Fruit fly (Drosophila melanogaster) whole organism, prepupa: Measurements from ENCODE around the gene CG13405.
A peak's percentile ranks its signal among the peaks of the same experiment; 100 is the strongest.

Experiments
- CG10631 ChIP-seq: fragments of 200-800 bp; sonication (Bioruptor generic); optimal IDR thresholded peaks from 2 replicates; lab custom pipeline; 2016; ENCODE audit warnings: missing biosample characterization, missing genetic modification characterization
- CG10669 ChIP-seq: fragments of 200-800 bp; sonication (Bioruptor generic); optimal IDR thresholded peaks from 3 replicates; lab custom pipeline; 2018; ENCODE audit warnings: missing biosample characterization, mild to moderate bottlenecking, missing genetic modification characterization, moderate library complexity
- CG11294 ChIP-seq: fragments of 200-800 bp; sonication (Bioruptor generic); IDR thresholded peaks from 2 replicates; pipeline ENCODE4 v1.3.6; 2022; ENCODE audit warnings: missing biosample characterization, missing genetic modification characterization
- CG11902 ChIP-seq: fragments of 200-800 bp; sonication (Bioruptor generic); optimal IDR thresholded peaks from 3 replicates; lab custom pipeline; 2016; ENCODE audit warnings: missing biosample characterization, missing genetic modification characterization
- CG15336 ChIP-seq: fragments of 200-800 bp; sonication (Bioruptor generic); IDR thresholded peaks from 2 replicates; pipeline ENCODE4 v1.3.6; 2022; ENCODE audit warnings: missing biosample characterization, missing genetic modification characterization
- CG3032 ChIP-seq: fragments of 200-800 bp; optimal IDR thresholded peaks from 2 replicates; lab custom pipeline; 2019; ENCODE audit warnings: missing biosample characterization, mild to moderate bottlenecking, missing genetic modification characterization, moderate library complexity
- CG31627 ChIP-seq: fragments of 200-800 bp; sonication (Bioruptor generic); optimal IDR thresholded peaks from 3 replicates; lab custom pipeline; 2016; ENCODE audit warnings: missing biosample characterization, missing genetic modification characterization
- CG34406 ChIP-seq: fragments of 200-800 bp; sonication (Bioruptor generic); optimal IDR thresholded peaks from 3 replicates; lab custom pipeline; 2016; ENCODE audit warnings: missing biosample characterization, missing genetic modification characterization
- CG3919 ChIP-seq: fragments of 200-800 bp; sonication (Bioruptor generic); optimal IDR thresholded peaks from 3 replicates; lab custom pipeline; 2016; ENCODE audit warnings: missing biosample characterization, missing genetic modification characterization
- CG4318 ChIP-seq: fragments of 200-800 bp; sonication (Bioruptor generic); optimal IDR thresholded peaks from 3 replicates; lab custom pipeline; 2017; ENCODE audit warnings: missing biosample characterization, mild to moderate bottlenecking, missing genetic modification characterization
- CG6276 ChIP-seq: fragments of 200-800 bp; sonication (Bioruptor generic); optimal IDR thresholded peaks from 2 replicates; lab custom pipeline; 2017; ENCODE audit warnings: missing biosample characterization, mild to moderate bottlenecking, missing genetic modification characterization
- CG6808 ChIP-seq: fragments of 200-800 bp; sonication (Bioruptor generic); optimal IDR thresholded peaks from 3 replicates; lab custom pipeline; 2017; ENCODE audit warnings: missing biosample characterization, missing genetic modification characterization, mild to moderate bottlenecking, moderate library complexity, missing genetic modification reagents
- CG6854 ChIP-seq: fragments of 200-800 bp; sonication (Bioruptor generic); optimal IDR thresholded peaks from 2 replicates; lab custom pipeline; 2017; ENCODE audit warnings: missing biosample characterization, mild to moderate bottlenecking, missing genetic modification characterization
- CG7368 ChIP-seq: fragments of 200-800 bp; sonication (Bioruptor generic); optimal IDR thresholded peaks from 3 replicates; lab custom pipeline; 2016; ENCODE audit warnings: missing biosample characterization, missing genetic modification characterization
- CG9139 ChIP-seq: fragments of 200-800 bp; sonication (Bioruptor generic); optimal IDR thresholded peaks from 3 replicates; lab custom pipeline; 2017; ENCODE audit warnings: missing biosample characterization, mild to moderate bottlenecking, missing genetic modification characterization
- Eip75B ChIP-seq: fragments of 200-800 bp; sonication (Bioruptor generic); optimal IDR thresholded peaks from 3 replicates; lab custom pipeline; 2016; ENCODE audit warnings: missing biosample characterization, missing genetic modification characterization
- Eip78C ChIP-seq: fragments of 200-800 bp; sonication (Bioruptor generic); peaks from one replicate; lab custom pipeline; 2016; ENCODE audit warnings: missing biosample characterization, missing genetic modification characterization
- Ets21C ChIP-seq: fragments of 200-800 bp; sonication (Bioruptor generic); optimal IDR thresholded peaks from 3 replicates; lab custom pipeline; 2016; ENCODE audit warnings: missing biosample characterization, missing genetic modification characterization
- Gug ChIP-seq: fragments of 200-800 bp; sonication (Bioruptor generic); IDR thresholded peaks from 2 replicates; pipeline ENCODE4 v1.3.6; 2022; ENCODE audit warnings: missing biosample characterization, missing genetic modification characterization
- Hr38 ChIP-seq: sonication (Bioruptor generic); optimal IDR thresholded peaks from 2 replicates; lab custom pipeline; 2016; ENCODE audit warnings: missing biosample characterization, missing genetic modification characterization
- Hr39 ChIP-seq: fragments of 200-800 bp; sonication (Bioruptor generic); optimal IDR thresholded peaks from 2 replicates; lab custom pipeline; 2016; ENCODE audit warnings: missing biosample characterization, missing genetic modification characterization
- Hr4 ChIP-seq: fragments of 200-800 bp; sonication (Bioruptor generic); optimal IDR thresholded peaks from 3 replicates; lab custom pipeline; 2016; ENCODE audit warnings: missing biosample characterization, missing genetic modification characterization
- Lpt ChIP-seq: fragments of 200-800 bp; sonication (Bioruptor generic); optimal IDR thresholded peaks from 3 replicates; lab custom pipeline; 2016; ENCODE audit warnings: missing biosample characterization, missing genetic modification characterization
- Met ChIP-seq: fragments of 200-800 bp; sonication (Bioruptor generic); optimal IDR thresholded peaks from 3 replicates; lab custom pipeline; 2016; ENCODE audit warnings: missing biosample characterization, missing genetic modification characterization
- OdsH ChIP-seq: fragments of 200-800 bp; sonication (Bioruptor generic); optimal IDR thresholded peaks from 3 replicates; lab custom pipeline; 2016; ENCODE audit warnings: missing biosample characterization, missing genetic modification characterization
- Sox15 ChIP-seq: fragments of 200-800 bp; sonication (Bioruptor generic); optimal IDR thresholded peaks from 3 replicates; lab custom pipeline; 2016; ENCODE audit warnings: missing biosample characterization, missing genetic modification characterization
- achi ChIP-seq: fragments of 200-800 bp; sonication (Bioruptor generic); optimal IDR thresholded peaks from 3 replicates; lab custom pipeline; 2016; ENCODE audit warnings: missing biosample characterization, missing genetic modification characterization
- acj6 ChIP-seq: fragments of 200-800 bp; sonication (Bioruptor generic); optimal IDR thresholded peaks from 3 replicates; lab custom pipeline; 2016; ENCODE audit warnings: missing biosample characterization, missing genetic modification characterization
- dsx ChIP-seq: fragments of 200-800 bp; optimal IDR thresholded peaks from 3 replicates; lab custom pipeline; 2019; ENCODE audit warnings: missing biosample characterization, mild to moderate bottlenecking, missing genetic modification characterization, moderate library complexity; ENCODE audit not compliant: poor library complexity, severe bottlenecking
- esn ChIP-seq: fragments of 200-800 bp; sonication (Bioruptor generic); optimal IDR thresholded peaks from 2 replicates; lab custom pipeline; 2016; ENCODE audit warnings: missing biosample characterization, mild to moderate bottlenecking, missing genetic modification characterization, moderate library complexity
- fd59A ChIP-seq: fragments of 200-800 bp; sonication (Bioruptor generic); optimal IDR thresholded peaks from 2 replicates; lab custom pipeline; 2017; ENCODE audit warnings: missing biosample characterization, mild to moderate bottlenecking, missing genetic modification characterization, missing genetic modification reagents
- fd85E ChIP-seq: fragments of 200-800 bp; sonication (Bioruptor generic); optimal IDR thresholded peaks from 3 replicates; lab custom pipeline; 2016; ENCODE audit warnings: missing biosample characterization, missing genetic modification characterization
- lz ChIP-seq: fragments of 200-800 bp; sonication (Bioruptor generic); optimal IDR thresholded peaks from 3 replicates; lab custom pipeline; 2016; ENCODE audit warnings: missing biosample characterization, missing genetic modification characterization
- net ChIP-seq: fragments of 200-800 bp; sonication (Bioruptor generic); optimal IDR thresholded peaks from 3 replicates; lab custom pipeline; 2016; ENCODE audit warnings: missing biosample characterization, missing genetic modification characterization
- salr ChIP-seq, 2 experiments: fragments of 200-800 bp; sonication (Bioruptor generic); optimal IDR thresholded peaks; 3 replicates each; lab custom pipeline; 2016 to 2018; ENCODE audit warnings: missing biosample characterization in 2 of 2, missing genetic modification characterization in 2 of 2, mild to moderate bottlenecking in 1 of 2
- spab ChIP-seq: fragments of 200-800 bp; sonication (Bioruptor generic); optimal IDR thresholded peaks from 2 replicates; lab custom pipeline; 2017; ENCODE audit warnings: missing biosample characterization, mild to moderate bottlenecking, missing genetic modification characterization, missing genetic modification reagents
- ss ChIP-seq, 2 experiments: fragments of 200-800 bp; sonication (Bioruptor generic); optimal IDR thresholded peaks; 2 replicates in 1 of 2; 3 replicates in 1 of 2; lab custom pipeline; 2017 to 2018; ENCODE audit warnings: mild to moderate bottlenecking in 2 of 2, missing biosample characterization in 2 of 2, missing genetic modification characterization in 2 of 2, moderate library complexity in 1 of 2
- svp ChIP-seq: fragments of 200-800 bp; sonication (Bioruptor generic); peaks from one replicate; lab custom pipeline; 2016; ENCODE audit warnings: missing biosample characterization, missing genetic modification characterization

Gene CG13405

DNA sequence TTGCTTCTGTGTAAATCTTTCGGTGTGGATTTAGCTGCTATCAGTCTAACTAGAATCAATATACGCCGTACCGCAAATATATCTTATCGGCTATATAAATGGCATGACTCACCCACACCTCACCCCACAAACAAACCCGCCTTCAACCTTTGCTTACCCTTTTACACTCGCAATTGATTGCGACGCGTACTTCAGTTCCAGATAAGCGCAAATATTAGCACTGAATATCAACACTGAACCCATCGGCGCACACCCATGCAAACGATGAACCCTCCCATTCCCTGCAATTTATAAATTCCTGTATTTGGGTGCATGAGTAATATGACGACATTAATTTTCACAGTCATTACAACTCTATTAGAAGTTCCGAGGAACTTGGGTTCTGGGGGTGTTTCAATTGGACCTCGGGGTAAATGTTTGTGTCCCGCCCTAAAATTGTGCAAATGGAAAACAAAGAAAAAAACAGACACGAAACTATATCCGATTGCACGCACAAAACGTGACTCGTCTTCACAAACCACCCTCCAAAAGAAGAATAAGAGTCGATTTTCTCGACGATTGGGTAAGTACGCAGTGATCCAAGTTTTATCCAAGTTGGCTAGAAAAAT, 10.2 kb upstream of the CG13405 start (continued):
- TF ChIP-seq Lpt (GFP tag; lab: Kevin White, UChicago): no peak
- no peak for TF ChIP-seq CG11902 (GFP tag; lab: Kevin White, UChicago)
- no peak for TF ChIP-seq OdsH (GFP tag; lab: Kevin White, UChicago)
- TF ChIP-seq CG10669 (GFP tag; lab: Kevin White, UChicago): peak; percentile 60
- TF ChIP-seq CG10631 (GFP tag; lab: Kevin White, UChicago): no peak
- TF ChIP-seq Hr38: no peak
- TF ChIP-seq CG15336 (GFP tag; lab: Robert Waterston, UW): no peak
- TF ChIP-seq CG7368 (GFP tag; lab: Kevin White, UChicago): peak; percentile 40
- no peak for TF ChIP-seq Hr39 (GFP tag; lab: Kevin White, UChicago)
- TF ChIP-seq svp (GFP tag; lab: Kevin White, UChicago): peak; percentile 55
- TF ChIP-seq acj6: peak; percentile 20
- no peak for TF ChIP-seq dsx (GFP tag; lab: Kevin White, UChicago)
- no peak for TF ChIP-seq Ets21C
- no peak for TF ChIP-seq CG6276 (GFP tag; lab: Kevin White, UChicago)
- TF ChIP-seq esn: no peak
- peak; percentile 18 for TF ChIP-seq achi (GFP tag; lab: Kevin White, UChicago)
- TF ChIP-seq Eip75B (GFP tag; lab: Kevin White, UChicago): no peak
- no peak for TF ChIP-seq fd85E (GFP tag; lab: Kevin White, UChicago)
- no peak for TF ChIP-seq lz (GFP tag; lab: Kevin White, UChicago)
- peak; percentile 57 for TF ChIP-seq CG6854 (GFP tag; lab: Kevin White, UChicago)
- no peak for TF ChIP-seq CG31627 (GFP tag; lab: Kevin White, UChicago)
- TF ChIP-seq CG34406 (GFP tag; lab: Kevin White, UChicago): peak; percentile 24
- peak; percentile 59 for TF ChIP-seq CG9139 (GFP tag; lab: Kevin White, UChicago)
- TF ChIP-seq CG4318 (GFP tag; lab: Kevin White, UChicago): no peak
- peak; percentile 36 for TF ChIP-seq CG3919 (GFP tag; lab: Kevin White, UChicago)
- TF ChIP-seq Sox15 (GFP tag; lab: Kevin White, UChicago): no peak
- TF ChIP-seq spab (GFP tag; lab: Kevin White, UChicago): peak; percentile 51
- TF ChIP-seq CG3032 (tag; lab: Kevin White, UChicago): peak; percentile 34
- peak; percentile 50 for TF ChIP-seq net (GFP tag; lab: Kevin White, UChicago)
- TF ChIP-seq CG11294 (GFP tag; lab: Robert Waterston, UW): no peak
- no peak for TF ChIP-seq Hr4
- TF ChIP-seq Met: peak; percentile 24
- TF ChIP-seq ss (GFP tag; optimal IDR thresholded peaks at IDR 0.05; lab: Kevin White, UChicago): peak; percentile 20 to 70
- TF ChIP-seq Gug (GFP tag; lab: Robert Waterston, UW): no peak
- TF ChIP-seq fd59A: peak; percentile 26

DNA sequence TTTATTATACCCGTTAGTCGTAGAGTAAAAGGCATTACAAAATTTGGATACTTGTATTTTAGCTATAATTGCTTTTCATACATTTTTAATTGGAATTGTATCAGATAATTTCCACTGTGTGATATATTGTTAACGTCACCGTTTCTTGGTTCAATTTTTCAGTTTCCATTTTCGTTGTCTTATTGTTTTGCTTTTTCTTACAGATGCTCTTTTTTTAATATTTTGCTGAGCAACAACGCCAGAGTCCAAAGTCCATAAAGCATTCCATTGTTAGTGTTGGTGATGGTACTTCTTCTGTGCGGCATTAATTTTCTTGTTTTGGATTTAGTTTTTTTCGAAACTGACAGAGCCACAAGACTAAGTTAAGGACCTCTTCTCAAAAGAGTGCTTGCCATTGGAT, 7.8 kb upstream of the CG13405 start:
- TF ChIP-seq CG9139 (GFP tag; lab: Kevin White, UChicago): peak; percentile 41
- TF ChIP-seq salr (GFP tag; optimal IDR thresholded peaks at IDR 0.05; lab: Kevin White, UChicago): no peak
- TF ChIP-seq spab (GFP tag; lab: Kevin White, UChicago): peak; percentile 9
- no peak for TF ChIP-seq Sox15 (GFP tag; lab: Kevin White, UChicago)
- no peak for TF ChIP-seq CG34406 (GFP tag; lab: Kevin White, UChicago)
- TF ChIP-seq Eip78C (GFP tag; lab: Kevin White, UChicago): peak; percentile 15
- TF ChIP-seq CG6808 (GFP tag; lab: Kevin White, UChicago): peak; percentile 21
- peak in 1 of 2 experiments; percentile 37 for TF ChIP-seq ss (GFP tag; optimal IDR thresholded peaks at IDR 0.05; lab: Kevin White, UChicago)
